Worm (Caenorhabditis elegans) whole organism, L3 larva: ENCODE measurements around the gene Y48E1C.1.

Experiments
- aly-2 ChIP-seq: fragments of 150-350 bp; optimal IDR thresholded peaks from 2 replicates; lab custom pipeline; 2014; ENCODE audit warnings: missing biosample characterization, missing genetic modification characterization
- ceh-9 ChIP-seq: sonication (generic microtip); optimal IDR thresholded peaks from 2 replicates; lab custom pipeline; 2018; ENCODE audit warnings: missing biosample characterization, missing genetic modification characterization
- daf-12 ChIP-seq: fragments of 150-350 bp; optimal IDR thresholded peaks from 2 replicates; lab custom pipeline; 2014; ENCODE audit warnings: missing biosample characterization, missing genetic modification reagents, missing genetic modification characterization
- egl-27 ChIP-seq: sonication (generic microtip); optimal IDR thresholded peaks from 4 replicates; lab custom pipeline; 2017; ENCODE audit warnings: missing biosample characterization, missing genetic modification reagents, missing genetic modification characterization
- egl-5 ChIP-seq: fragments of 150-350 bp; optimal IDR thresholded peaks from 2 replicates; lab custom pipeline; 2017; ENCODE audit warnings: missing biosample characterization, missing genetic modification reagents, missing genetic modification characterization, inconsistent platforms
- fkh-10 ChIP-seq: sonication (generic microtip); optimal IDR thresholded peaks from 2 replicates; lab custom pipeline; 2017; ENCODE audit warnings: missing biosample characterization, missing genetic modification reagents, missing genetic modification characterization
- jun-1 ChIP-seq: fragments of 150-350 bp; optimal IDR thresholded peaks from 2 replicates; lab custom pipeline; 2014; ENCODE audit warnings: missing biosample characterization, missing genetic modification reagents, missing genetic modification characterization
- nhr-28 ChIP-seq: fragments of 150-350 bp; optimal IDR thresholded peaks from 2 replicates; lab custom pipeline; 2014; ENCODE audit warnings: missing biosample characterization, missing genetic modification characterization
- pqm-1 ChIP-seq: fragments of 150-350 bp; optimal IDR thresholded peaks from 2 replicates; lab custom pipeline; 2017; ENCODE audit warnings: missing biosample characterization, missing genetic modification characterization, inconsistent platforms
- unc-62 ChIP-seq: fragments of 150-350 bp; sonication (generic microtip); optimal IDR thresholded peaks from 4 replicates; lab custom pipeline; 2014; ENCODE audit warnings: missing biosample characterization, missing genetic modification reagents, missing genetic modification characterization
- ztf-11 ChIP-seq: fragments of 150-350 bp; optimal IDR thresholded peaks from 2 replicates; lab custom pipeline; 2014; ENCODE audit warnings: missing biosample characterization, missing genetic modification characterization

DNA sequence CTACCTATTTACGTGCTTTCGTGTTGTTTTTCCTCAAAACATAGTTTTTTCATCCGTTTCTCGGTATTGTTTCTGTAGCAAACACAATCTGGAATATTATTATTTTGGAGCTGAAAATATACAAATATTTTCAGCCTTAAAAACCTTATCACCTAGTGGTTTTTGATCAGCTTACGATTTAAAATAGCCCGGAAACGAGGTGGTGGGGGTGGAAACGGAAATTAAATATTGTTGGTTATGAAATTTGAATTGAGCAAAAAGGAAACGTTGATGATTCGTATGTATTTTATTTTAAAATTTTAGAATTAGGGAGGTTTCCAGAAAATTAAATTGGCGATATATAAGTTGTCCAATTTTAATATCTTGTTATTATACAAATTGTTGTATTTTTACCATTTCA, 47.0 kb upstream of the Y48E1C.1 start:
- TF ChIP-seq ztf-11 (tag; lab: Kevin White, UChicago) (no peak), fkh-10 (no peak), egl-5 (tag; lab: Kevin White, UChicago) (no peak), egl-27 (tag; lab: Kevin White, UChicago) (no peak), pqm-1 (tag; lab: Kevin White, UChicago) (no peak), nhr-28 (no peak), jun-1 (tag; lab: Kevin White, UChicago) (no peak), unc-62 (no peak), aly-2 (tag; lab: Kevin White, UChicago) (no peak), daf-12 (tag; lab: Kevin White, UChicago) (no peak), ceh-9 (tag; lab: Kevin White, UChicago) (no peak)
